Worm (Caenorhabditis elegans) whole organism, L4 larva: ENCODE data around the gene memo-1.

Source experiments
- F49E8.2 ChIP-seq: sonication (generic microtip); optimal IDR thresholded peaks from 2 replicates; lab custom pipeline; 2016; ENCODE audit warnings: missing compliant biosample characterization, mild to moderate bottlenecking, missing genetic modification characterization, borderline replicate concordance
- T26A8.4 ChIP-seq: fragments of 200-800 bp; sonication (Bioruptor generic); IDR thresholded peaks from 2 replicates; pipeline ENCODE4 v1.3.6; 2022; ENCODE audit warnings: missing genetic modification characterization, missing compliant biosample characterization
- ZK337.2 ChIP-seq: fragments of 200-800 bp; sonication (Bioruptor generic); IDR thresholded peaks from 2 replicates; pipeline ENCODE4 v1.3.6; 2022; ENCODE audit warnings: missing genetic modification reagents, missing genetic modification characterization, missing compliant biosample characterization
- ZK546.5 ChIP-seq, 2 experiments: sonication (generic microtip); optimal IDR thresholded peaks; 2 replicates each; lab custom pipeline; 2017; ENCODE audit warnings: missing biosample characterization in 2 of 2, missing genetic modification characterization in 2 of 2
- aha-1 ChIP-seq: fragments of 150-350 bp; peaks from one replicate; lab custom pipeline; 2014; ENCODE audit warnings: missing biosample characterization, missing genetic modification characterization
- ama-1 ChIP-seq: fragments of 150-350 bp; optimal IDR thresholded peaks from 2 replicates; lab custom pipeline; 2014; ENCODE audit warnings: inconsistent platforms, mixed read lengths
- arid-1 ChIP-seq: fragments of 200-800 bp; sonication (Bioruptor generic); conservative IDR thresholded peaks from 2 replicates; pipeline ENCODE4 v1.3.6; 2022; ENCODE audit warnings: missing genetic modification reagents, missing genetic modification characterization, missing compliant biosample characterization
- attf-4 ChIP-seq: sonication (generic microtip); optimal IDR thresholded peaks from 3 replicates; lab custom pipeline; 2017; ENCODE audit warnings: missing biosample characterization, missing genetic modification characterization
- ceh-20 ChIP-seq: fragments of 200-800 bp; sonication (Bioruptor generic); IDR thresholded peaks from 2 replicates; pipeline ENCODE4 v1.3.6; 2022; ENCODE audit warnings: missing genetic modification reagents, missing genetic modification characterization, missing compliant biosample characterization
- ceh-28 ChIP-seq: fragments of 150-350 bp; optimal IDR thresholded peaks from 2 replicates; lab custom pipeline; 2014; ENCODE audit warnings: missing biosample characterization, missing genetic modification reagents, missing genetic modification characterization
- ceh-44 ChIP-seq: fragments of 200-800 bp; sonication (Bioruptor generic); IDR thresholded peaks from 2 replicates; pipeline ENCODE4 v1.3.6; 2022; ENCODE audit warnings: missing genetic modification reagents, missing genetic modification characterization, missing compliant biosample characterization
- ceh-82 ChIP-seq: sonication (generic microtip); optimal IDR thresholded peaks from 2 replicates; lab custom pipeline; 2017; ENCODE audit warnings: missing biosample characterization, missing genetic modification characterization
- ctbp-1 ChIP-seq: fragments of 200-800 bp; sonication (Bioruptor generic); IDR thresholded peaks from 2 replicates; pipeline ENCODE4 v1.3.6; 2022; ENCODE audit warnings: missing genetic modification reagents, missing genetic modification characterization, missing compliant biosample characterization
- daf-19 ChIP-seq: fragments of 200-800 bp; sonication (Bioruptor generic); conservative IDR thresholded peaks from 2 replicates; pipeline ENCODE4 v1.3.6; 2022; ENCODE audit warnings: missing genetic modification characterization, missing compliant biosample characterization
- dmd-6 ChIP-seq: fragments of 200-800 bp; sonication (Bioruptor generic); IDR thresholded peaks from 2 replicates; pipeline ENCODE4 v1.3.6; 2022; ENCODE audit warnings: missing genetic modification reagents, missing genetic modification characterization, missing compliant biosample characterization
- dmd-8 ChIP-seq: fragments of 200-800 bp; sonication (Bioruptor generic); IDR thresholded peaks from 2 replicates; pipeline ENCODE4 v1.3.6; 2022; ENCODE audit warnings: missing genetic modification characterization, missing compliant biosample characterization
- dve-1 ChIP-seq: sonication (generic microtip); optimal IDR thresholded peaks from 2 replicates; lab custom pipeline; 2017; ENCODE audit warnings: antibody characterized with exemption, mild to moderate bottlenecking, missing genetic modification characterization, missing compliant biosample characterization; ENCODE audit not compliant: insufficient read depth
- egl-43 ChIP-seq: fragments of 200-800 bp; sonication (Bioruptor generic); IDR thresholded peaks from 2 replicates; pipeline ENCODE4 v1.3.6; 2022; ENCODE audit warnings: missing genetic modification reagents, missing genetic modification characterization, missing compliant biosample characterization
- hlh-30 ChIP-seq: sonication (generic microtip); optimal IDR thresholded peaks from 2 replicates; lab custom pipeline; 2017; ENCODE audit warnings: antibody characterized with exemption, mild to moderate bottlenecking, missing genetic modification characterization, missing compliant biosample characterization; ENCODE audit not compliant: insufficient read depth
- lin-29 ChIP-seq: fragments of 200-800 bp; sonication (Bioruptor generic); IDR thresholded peaks from 2 replicates; pipeline ENCODE4 v1.3.6; 2022; ENCODE audit warnings: missing genetic modification reagents, missing genetic modification characterization, missing compliant biosample characterization
- lin-39 ChIP-seq: fragments of 150-350 bp; optimal IDR thresholded peaks from 2 replicates; lab custom pipeline; 2014; ENCODE audit warnings: missing biosample characterization, missing genetic modification reagents, missing genetic modification characterization
- mdl-1 ChIP-seq, 2 experiments: fragments of 150-350 bp in 1 of 2; sonication (generic microtip) in 1 of 2; optimal IDR thresholded peaks; 2 replicates each; lab custom pipeline; 2014 to 2017; ENCODE audit warnings: missing biosample characterization in 2 of 2, missing genetic modification characterization in 2 of 2
- mdt-29 ChIP-seq: fragments of 200-800 bp; sonication (Bioruptor generic); IDR thresholded peaks from 2 replicates; pipeline ENCODE4 v1.3.6; 2022; ENCODE audit warnings: missing genetic modification reagents, missing genetic modification characterization, missing compliant biosample characterization
- nhr-102 ChIP-seq: sonication (generic microtip); optimal IDR thresholded peaks from 2 replicates; lab custom pipeline; 2016; ENCODE audit warnings: mild to moderate bottlenecking, missing genetic modification characterization, moderate library complexity, missing compliant biosample characterization
- nhr-111 ChIP-seq: fragments of 200-800 bp; sonication (Bioruptor generic); optimal IDR thresholded peaks from 2 replicates; lab custom pipeline; 2018; ENCODE audit warnings: mild to moderate bottlenecking, missing genetic modification characterization, missing compliant biosample characterization
- nhr-25 ChIP-seq: sonication (generic microtip); optimal IDR thresholded peaks from 2 replicates; lab custom pipeline; 2017; ENCODE audit warnings: missing genetic modification characterization, mild to moderate bottlenecking, missing compliant biosample characterization, antibody characterized with exemption, moderate library complexity, borderline replicate concordance; ENCODE audit not compliant: insufficient read depth
- nhr-28 ChIP-seq: fragments of 150-350 bp; optimal IDR thresholded peaks from 2 replicates; lab custom pipeline; 2014; ENCODE audit warnings: missing biosample characterization, missing genetic modification characterization
- nhr-6 ChIP-seq: fragments of 150-350 bp; optimal IDR thresholded peaks from 2 replicates; lab custom pipeline; 2014; ENCODE audit warnings: missing biosample characterization, missing genetic modification characterization
- php-3 ChIP-seq: fragments of 200-800 bp; sonication (Bioruptor generic); IDR thresholded peaks from 2 replicates; pipeline ENCODE4 v1.3.6; 2022; ENCODE audit warnings: missing genetic modification reagents, missing genetic modification characterization, missing compliant biosample characterization
- pqm-1 ChIP-seq: sonication (generic microtip); optimal IDR thresholded peaks from 2 replicates; lab custom pipeline; 2017; ENCODE audit warnings: missing biosample characterization, missing genetic modification characterization
- rbr-2 ChIP-seq: sonication (generic microtip); optimal IDR thresholded peaks from 2 replicates; lab custom pipeline; 2016; ENCODE audit warnings: missing genotype, missing genetic modification characterization, missing compliant biosample characterization
- saeg-2 ChIP-seq: fragments of 200-800 bp; sonication (Bioruptor generic); IDR thresholded peaks from 2 replicates; pipeline ENCODE4 v1.3.6; 2022; ENCODE audit warnings: missing genetic modification reagents, missing genetic modification characterization, missing compliant biosample characterization
- sdz-12 ChIP-seq: fragments of 200-800 bp; sonication (Bioruptor generic); optimal IDR thresholded peaks from 2 replicates; lab custom pipeline; 2018; ENCODE audit warnings: mild to moderate bottlenecking, missing genetic modification characterization, missing compliant biosample characterization
- skn-1 ChIP-seq: fragments of 150-350 bp; optimal IDR thresholded peaks from 2 replicates; lab custom pipeline; 2014; ENCODE audit warnings: missing biosample characterization, missing genetic modification characterization
- snpc-1.2 ChIP-seq: fragments of 200-800 bp; sonication (Bioruptor generic); IDR thresholded peaks from 2 replicates; pipeline ENCODE4 v1.3.6; 2022; ENCODE audit warnings: missing genetic modification reagents, missing genetic modification characterization, missing compliant biosample characterization
- spr-1 ChIP-seq: sonication (generic microtip); optimal IDR thresholded peaks from 2 replicates; lab custom pipeline; 2016; ENCODE audit warnings: mild to moderate bottlenecking, missing genetic modification characterization, missing compliant biosample characterization
- tra-1 ChIP-seq: fragments of 200-800 bp; sonication (Bioruptor generic); IDR thresholded peaks from 2 replicates; pipeline ENCODE4 v1.3.6; 2022; ENCODE audit warnings: missing genetic modification reagents, missing genetic modification characterization, missing compliant biosample characterization
- unc-62 ChIP-seq, 3 experiments: fragments of 150-350 bp in 1 of 3; sonication (generic microtip); optimal IDR thresholded peaks in 2 of 3; peaks in 1 of 3; 1 replicate in 1 of 3; 2 replicates in 2 of 3; lab custom pipeline; 2014 to 2017; ENCODE audit warnings: missing biosample characterization in 3 of 3, missing genetic modification characterization in 3 of 3, missing genetic modification reagents in 3 of 3, missing genotype in 1 of 3
- zfp-2 ChIP-seq: sonication (generic microtip); optimal IDR thresholded peaks from 2 replicates; lab custom pipeline; 2016; ENCODE audit warnings: mild to moderate bottlenecking, missing genetic modification characterization, missing compliant biosample characterization
- zfp-3 ChIP-seq: fragments of 200-800 bp; sonication (Bioruptor generic); conservative IDR thresholded peaks from 2 replicates; pipeline ENCODE4 v1.3.6; 2022; ENCODE audit warnings: missing genetic modification reagents, missing genetic modification characterization, missing compliant biosample characterization
- zip-2 ChIP-seq: fragments of 150-350 bp; optimal IDR thresholded peaks from 2 replicates; lab custom pipeline; 2014; ENCODE audit warnings: missing biosample characterization, missing genetic modification characterization
- ztf-11 ChIP-seq: fragments of 150-350 bp; optimal IDR thresholded peaks from 2 replicates; lab custom pipeline; 2014; ENCODE audit warnings: missing biosample characterization, missing genetic modification characterization

The memo-1 gene

ce11 chrV:7872945-7873344 is 26.0 kb upstream of the memo-1 start (continued):
- no peak for TF ChIP-seq zfp-2 (tag; lab: Kevin White, UChicago)

- no peak for TF ChIP-seq tra-1
- no peak for TF ChIP-seq ceh-20
- no peak for TF ChIP-seq ceh-28 (tag; lab: Kevin White, UChicago)
- TF ChIP-seq mdl-1 (tag; optimal IDR thresholded peaks at IDR 0.05; lab: Kevin White, UChicago), result no peak
- no peak for TF ChIP-seq unc-62 (GFP tag; optimal IDR thresholded peaks at IDR 0.05 in 1 of 2; lab: Kevin White, UChicago)
- no peak for TF ChIP-seq unc-62 (tag; optimal IDR thresholded peaks at IDR 0.05; lab: Kevin White, UChicago)
- TF ChIP-seq zfp-3, result no peak
- no peak for TF ChIP-seq attf-4 (tag; lab: Kevin White, UChicago)
- no peak for TF ChIP-seq ceh-82
- TF ChIP-seq ZK337.2 (GFP tag; lab: Robert Waterston, UW), result no peak
- TF ChIP-seq nhr-102 (tag; lab: Kevin White, UChicago), result no peak
- TF ChIP-seq, all 104 proteins: peak for 0
These were observed 23.7 kb upstream of the memo-1 start, which contains the start of gene nipi-4 for ce11 chrV:7870707-7871106. nipi-4 (minus strand) TSS chrV:7870807.

ce11 chrV:7864663-7865062 is 17.7 kb upstream of the memo-1 start, which contains the start of gene C37C3.11:
C37C3.11 (minus strand) TSS chrV:7864763.
- TF ChIP-seq zfp-3, result no peak
- no peak for TF ChIP-seq egl-43
- TF ChIP-seq aha-1 (tag; lab: Kevin White, UChicago), result no peak
- TF ChIP-seq arid-1 (GFP tag; lab: Robert Waterston, UW), result no peak
- no peak for TF ChIP-seq T26A8.4
- no peak for TF ChIP-seq nhr-28 (tag; lab: Kevin White, UChicago)
- no peak for TF ChIP-seq ztf-11
- no peak for TF ChIP-seq pqm-1 (tag; lab: Kevin White, UChicago)
- TF ChIP-seq saeg-2 (GFP tag; lab: Robert Waterston, UW), result no peak
- no peak for TF ChIP-seq skn-1 (tag; lab: Kevin White, UChicago)
- TF ChIP-seq nhr-25, result no peak
- no peak for TF ChIP-seq hlh-30 (tag; lab: Kevin White, UChicago)
- no peak for TF ChIP-seq lin-39 (tag; lab: Kevin White, UChicago)
- no peak for TF ChIP-seq ZK546.5 (tag; optimal IDR thresholded peaks at IDR 0.05; lab: Kevin White, UChicago)

- no peak for TF ChIP-seq nhr-102 (tag; lab: Kevin White, UChicago)
- peak; percentile 22; the same call in 1 of the 2 replicates for TF ChIP-seq dmd-6
- TF ChIP-seq ceh-44 (GFP tag; lab: Robert Waterston, UW), result no peak
- TF ChIP-seq dve-1, result no peak
- no peak for TF ChIP-seq lin-39 (tag; lab: Kevin White, UChicago)
- TF ChIP-seq, all 104 proteins: peak for 1
These were observed 16.1 kb upstream of the memo-1 start, which contains the start of gene C37C3.10 for ce11 chrV:7863020-7863523. C37C3.10 (minus strand) TSS chrV:7863070.

- TF ChIP-seq ZK546.5 (tag; optimal IDR thresholded peaks at IDR 0.05; lab: Kevin White, UChicago) (no peak), ctbp-1 (GFP tag; lab: Robert Waterston, UW) (no peak), mdt-29 (GFP tag; lab: Robert Waterston, UW) (no peak), daf-19 (GFP tag; lab: Robert Waterston, UW) (no peak), T26A8.4 (no peak), lin-29 (GFP tag; lab: Robert Waterston, UW) (no peak)
These were observed 14.8 kb upstream of the memo-1 start, which contains the start of gene C37C3.17 for ce11 chrV:7861792-7862191. C37C3.17 (minus strand) TSS chrV:7861892.

DNA sequence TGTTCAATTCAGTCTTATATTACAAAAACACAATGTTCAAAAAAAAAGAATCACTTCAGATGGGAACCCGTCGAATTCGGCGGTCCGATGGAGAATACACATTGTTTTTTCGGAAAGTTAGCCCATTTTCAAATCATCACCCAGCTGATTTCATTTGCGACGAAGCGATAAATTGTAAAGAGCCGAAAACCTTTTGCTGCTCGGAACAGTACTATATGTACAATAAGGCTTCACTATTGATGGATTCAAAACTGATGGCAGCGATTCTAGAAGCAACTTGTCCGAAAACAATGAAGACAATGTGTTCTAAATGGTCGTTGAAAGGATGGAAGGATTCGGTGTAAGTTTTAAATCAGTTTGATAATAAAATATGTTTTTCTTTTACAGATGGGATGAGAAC is 11.0 kb upstream of the memo-1 start, which contains the start of gene C37C3.1:
Gene C37C3.1, plus strand, starts transcription at position 33 of the 400 bp plus-strand sequence.
- no peak for TF ChIP-seq zip-2 (tag; lab: Kevin White, UChicago)
- 0 out of 2 replicates have a peak, but pooled peaks have one; percentile 47 for TF ChIP-seq zfp-3
- no peak for TF ChIP-seq sdz-12 (GFP tag; lab: Kevin White, UChicago)
- no peak for TF ChIP-seq nhr-111 (GFP tag; lab: Kevin White, UChicago)
- peak; percentile 17 for TF ChIP-seq F49E8.2 (tag; lab: Kevin White, UChicago)
- TF ChIP-seq rbr-2 (tag; lab: Kevin White, UChicago), result peak; percentile 11
- peak; percentile 23; the same call in 1 of the 2 replicates for TF ChIP-seq snpc-1.2
- no peak for TF ChIP-seq saeg-2 (GFP tag; lab: Robert Waterston, UW)
- TF ChIP-seq nhr-6 (tag; lab: Kevin White, UChicago), result no peak
- TF ChIP-seq dmd-8 (GFP tag; lab: Robert Waterston, UW), result 0 out of 2 replicates have a peak, but pooled peaks have one; percentile 24
- peak; percentile 84 for TF ChIP-seq ama-1 (lab: Kevin White, UChicago)
- peak; percentile 19 for TF ChIP-seq spr-1
- no peak for TF ChIP-seq php-3 (GFP tag; lab: Robert Waterston, UW)
